Worm (Caenorhabditis elegans): ENCODE data around the gene C16C10.2.
A peak's percentile ranks its signal among the peaks of the same experiment; 100 is the strongest.

C16C10.2 gene

ce11 chrIII:4153299-4153698, 25.2 kb downstream of the C16C10.2 start, which contains the start of gene glod-4:
Gene glod-4 (plus strand): TSS chrIII:4153599.
- TF ChIP-seq sma-3 (GFP tag; optimal IDR thresholded peaks at IDR 0.05) (no peak), ztf-1 (GFP tag; conservative IDR thresholded peaks at IDR 0.05) (no peak), nhr-25 (tag; optimal IDR thresholded peaks at IDR 0.05) (no peak), nhr-11 (tag; optimal IDR thresholded peaks at IDR 0.05) (no peak), nhr-12 (tag; optimal IDR thresholded peaks at IDR 0.05) (no peak), ama-1 (optimal IDR thresholded peaks at IDR 0.05) (no peak), snpc-4 (tag; optimal IDR thresholded peaks at IDR 0.05) (no peak), R02D3.7 (tag; optimal IDR thresholded peaks at IDR 0.05) (no peak), F13H6.1 (tag; optimal IDR thresholded peaks at IDR 0.05) (no peak), mbf-1 (tag; optimal IDR thresholded peaks at IDR 0.05) (no peak)

DNA sequence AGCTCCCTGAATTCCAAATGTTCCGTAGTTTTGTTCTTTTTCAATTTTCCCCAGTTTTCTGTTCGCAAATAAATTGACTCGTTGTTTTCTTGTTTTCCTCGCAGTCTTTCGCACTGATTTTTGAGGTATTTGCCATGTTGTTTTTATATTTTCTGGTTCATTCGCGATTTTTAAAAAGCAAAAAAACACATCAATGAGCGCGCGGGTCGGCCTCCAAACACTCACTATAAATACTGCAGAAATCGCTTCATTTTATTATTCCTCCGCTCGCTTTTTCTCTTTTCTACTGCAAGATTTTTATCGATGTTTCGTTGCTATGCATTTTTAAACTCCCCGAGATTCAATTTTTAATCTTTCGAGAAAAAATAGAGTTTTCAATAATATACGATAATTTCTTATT, 25.6 kb downstream of the C16C10.2 start:
- TF ChIP-seq ztf-1 (GFP tag; conservative IDR thresholded peaks at IDR 0.05) = no peak
- TF ChIP-seq elt-1 (tag; optimal IDR thresholded peaks at IDR 0.05) = no peak
- no peak for TF ChIP-seq aly-2 (tag; optimal IDR thresholded peaks at IDR 0.05)
- TF ChIP-seq nhr-21 (tag; optimal IDR thresholded peaks at IDR 0.05) = no peak
- TF ChIP-seq fos-1 (tag; optimal IDR thresholded peaks at IDR 0.05) = no peak
- TF ChIP-seq lin-39 (tag; optimal IDR thresholded peaks at IDR 0.05) = no peak
- no peak for TF ChIP-seq crh-2 (tag; optimal IDR thresholded peaks at IDR 0.05)
- TF ChIP-seq nhr-237 (tag; optimal IDR thresholded peaks at IDR 0.05) = no peak
- TF ChIP-seq peb-1 (tag; optimal IDR thresholded peaks at IDR 0.05) = no peak
- no peak for TF ChIP-seq zag-1 (tag; optimal IDR thresholded peaks at IDR 0.05)
- TF ChIP-seq alr-1 (tag; optimal IDR thresholded peaks at IDR 0.05) = no peak
- no peak for TF ChIP-seq dmd-4 (tag; optimal IDR thresholded peaks at IDR 0.05)

DNA sequence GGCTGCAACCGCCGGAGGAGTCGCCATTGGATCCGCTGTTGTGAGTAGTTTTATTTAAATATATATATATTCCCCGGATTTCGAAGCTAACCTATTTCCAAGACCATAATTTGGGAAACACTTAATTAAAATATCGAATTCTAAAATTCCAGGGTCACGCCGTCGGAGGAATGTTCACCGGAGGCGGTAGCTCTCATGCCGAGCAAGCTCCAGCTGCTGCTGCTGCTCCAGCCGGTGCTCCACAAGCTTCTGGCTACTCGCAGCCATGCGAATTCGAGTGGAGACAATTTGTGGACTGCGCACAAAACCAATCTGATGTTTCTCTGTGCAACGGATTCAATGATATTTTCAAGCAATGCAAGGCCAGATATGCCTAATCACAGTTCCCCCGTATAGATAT, 26.2 kb downstream of the C16C10.2 start:
- TF ChIP-seq nhr-25 (tag; optimal IDR thresholded peaks at IDR 0.05) (no peak), sma-9 (GFP tag; optimal IDR thresholded peaks at IDR 0.05) (no peak), sma-9 (tag; optimal IDR thresholded peaks at IDR 0.05) (no peak), peb-1 (tag; optimal IDR thresholded peaks at IDR 0.05) (no peak), elt-3 (tag; optimal IDR thresholded peaks at IDR 0.05) (no peak), gmeb-1 (tag; optimal IDR thresholded peaks at IDR 0.05) (no peak), lin-39 (tag; optimal IDR thresholded peaks at IDR 0.05) (no peak), dmd-4 (tag; optimal IDR thresholded peaks at IDR 0.05) (no peak), nhr-6 (tag; optimal IDR thresholded peaks at IDR 0.05) (no peak), nhr-11 (tag; optimal IDR thresholded peaks at IDR 0.05) (no peak), nhr-23 (tag; optimal IDR thresholded peaks at IDR 0.05) (no peak), snpc-4 (tag; optimal IDR thresholded peaks at IDR 0.05) (no peak), F13H6.1 (tag; optimal IDR thresholded peaks at IDR 0.05) (no peak), lin-13 (GFP tag; optimal IDR thresholded peaks at IDR 0.05) (no peak), zag-1 (tag; optimal IDR thresholded peaks at IDR 0.05) (no peak), ceh-16 (tag; optimal IDR thresholded peaks at IDR 0.05) (no peak), lin-11 (tag; optimal IDR thresholded peaks at IDR 0.05) (no peak), blmp-1 (tag; optimal IDR thresholded peaks at IDR 0.05; ENCODE audit: insufficient read depth) (no peak), nhr-10 (tag; optimal IDR thresholded peaks at IDR 0.05) (no peak)

DNA sequence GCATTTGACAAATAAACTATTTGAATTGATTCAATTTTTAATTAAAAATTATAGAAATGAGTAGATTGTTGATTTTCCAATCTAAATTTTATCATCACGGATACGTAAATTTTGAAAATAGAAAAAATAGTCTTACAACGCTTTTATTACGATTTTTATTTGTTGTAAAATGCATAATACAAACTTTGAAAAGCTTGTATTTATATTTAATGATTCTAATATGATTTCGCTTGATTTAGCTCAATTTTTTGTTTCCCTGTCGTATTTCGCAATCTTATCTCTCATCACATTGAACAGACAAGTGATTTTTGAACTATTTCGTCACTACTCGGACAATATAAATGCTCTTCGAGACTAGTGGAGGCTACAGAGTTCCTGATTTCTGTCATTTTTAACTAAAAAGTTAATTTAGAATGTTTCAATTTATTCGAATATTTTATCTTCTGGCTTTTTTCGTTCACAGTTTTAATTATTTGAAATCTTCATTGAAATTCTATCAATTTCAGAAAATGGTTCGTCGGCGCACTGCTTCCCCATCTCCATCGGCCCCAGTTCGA, 26.8 kb downstream of the C16C10.2 start, which contains the start of the genes wht-3 and har-1:
Gene wht-3 (minus strand): TSS at position 51 of the 557 bp plus-strand sequence.
Gene har-1 (plus strand): TSS at position 507 of the 557 bp plus-strand sequence.
- TF ChIP-seq nhr-6 (tag; optimal IDR thresholded peaks at IDR 0.05) = no peak
- TF ChIP-seq lin-11 (tag; optimal IDR thresholded peaks at IDR 0.05) = no peak
- TF ChIP-seq dmd-4 (tag; optimal IDR thresholded peaks at IDR 0.05) = no peak
- TF ChIP-seq snpc-4 (tag; optimal IDR thresholded peaks at IDR 0.05) = no peak
- TF ChIP-seq blmp-1 (tag; optimal IDR thresholded peaks at IDR 0.05; ENCODE audit: insufficient read depth) = no peak
- no peak for TF ChIP-seq nhr-21 (tag; optimal IDR thresholded peaks at IDR 0.05)
- TF ChIP-seq nhr-77 (tag; optimal IDR thresholded peaks at IDR 0.05) = no peak
- TF ChIP-seq gmeb-1 (tag; optimal IDR thresholded peaks at IDR 0.05) = no peak
- no peak for TF ChIP-seq C34F6.9 (tag; optimal IDR thresholded peaks at IDR 0.05)
- no peak for TF ChIP-seq nhr-23 (tag; optimal IDR thresholded peaks at IDR 0.05)
- TF ChIP-seq ama-1 (optimal IDR thresholded peaks at IDR 0.05) = no peak
- TF ChIP-seq aly-2 (tag; optimal IDR thresholded peaks at IDR 0.05) = no peak
- peak in 1 of 2 experiments; percentile 39 for TF ChIP-seq lsy-2 (tag; optimal IDR thresholded peaks at IDR 0.05)
- peak; percentile 7 for TF ChIP-seq sma-9 (GFP tag; optimal IDR thresholded peaks at IDR 0.05)
- TF ChIP-seq sma-9 (tag; optimal IDR thresholded peaks at IDR 0.05) = no peak
- TF ChIP-seq unc-55 (GFP tag; optimal IDR thresholded peaks at IDR 0.05) = no peak

All from whole organism, L2 larva.